Worm (Caenorhabditis elegans): ENCODE results near the gene pri-1.
A peak's percentile ranks its signal among the peaks of the same experiment; 100 is the strongest.

DNA sequence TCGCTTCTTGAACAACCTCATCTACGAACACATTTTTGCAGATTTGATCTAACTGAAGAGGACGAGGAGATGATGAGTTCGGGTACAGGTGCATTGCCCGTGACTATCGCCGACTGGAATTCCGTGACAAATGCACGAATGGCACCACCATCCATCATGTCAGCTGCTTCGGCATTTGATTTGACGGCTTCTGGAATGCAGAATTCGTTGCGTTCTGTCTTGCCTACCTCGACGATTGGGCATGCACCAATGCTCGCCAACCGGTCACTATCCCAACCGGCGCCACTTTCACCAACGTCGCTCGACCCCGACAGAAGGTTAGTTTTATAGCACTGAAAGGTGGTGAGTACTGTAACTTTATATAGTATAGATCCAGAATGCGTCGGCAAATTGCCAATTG, 9.4 kb upstream of the pri-1 start:
- no peak for TF ChIP-seq snpc-4 (GFP tag; optimal IDR thresholded peaks at IDR 0.05)
- TF ChIP-seq snpc-4 (tag; optimal IDR thresholded peaks at IDR 0.05): no peak
- no peak for TF ChIP-seq Y67H2A.10 (GFP tag; conservative IDR thresholded peaks at IDR 0.05)
- TF ChIP-seq ama-1 (optimal IDR thresholded peaks at IDR 0.05): no peak
- TF ChIP-seq ama-1 (GFP tag; optimal IDR thresholded peaks at IDR 0.05): no peak
- TF ChIP-seq fkh-3 (tag; optimal IDR thresholded peaks at IDR 0.05): no peak
- TF ChIP-seq pbrm-1 (GFP tag; IDR thresholded peaks at IDR 0.05): no peak
- TF ChIP-seq nhr-179 (tag; optimal IDR thresholded peaks at IDR 0.05): no peak
- no peak for TF ChIP-seq ccch-3 (GFP tag; optimal IDR thresholded peaks at IDR 0.05)
- TF ChIP-seq lin-40 (tag; optimal IDR thresholded peaks at IDR 0.05): no peak
- TF ChIP-seq ztf-28 (GFP tag; IDR thresholded peaks at IDR 0.05): 0 out of 2 replicates have a peak, but pooled peaks have one; percentile 47
- TF ChIP-seq Y53F4B.3 (GFP tag; IDR thresholded peaks at IDR 0.05): no peak
- TF ChIP-seq egrh-3 (GFP tag; IDR thresholded peaks at IDR 0.05): no peak
- no peak for TF ChIP-seq F39B2.1 (GFP tag; IDR thresholded peaks at IDR 0.05)

Measured in whole organism, young adult.